Fruit fly (Drosophila melanogaster) whole organism, embryonic: ENCODE results near the gene Irbp.
A peak's percentile ranks its signal among the peaks of the same experiment; 100 is the strongest.

ENCODE experiments used
- Antp ChIP-seq: fragments of 200-800 bp; sonication (Bioruptor generic); optimal IDR thresholded peaks from 3 replicates; lab custom pipeline; 2016; ENCODE audit warnings: missing biosample characterization, missing genetic modification characterization
- CG10147 ChIP-seq: fragments of 200-800 bp; sonication (Bioruptor generic); optimal IDR thresholded peaks from 2 replicates; lab custom pipeline; 2019; ENCODE audit warnings: missing biosample characterization, mild to moderate bottlenecking, missing genetic modification characterization, moderate library complexity
- CG11085 ChIP-seq: fragments of 200-800 bp; sonication (Bioruptor generic); IDR thresholded peaks from 2 replicates; pipeline ENCODE4 v1.3.6; 2022; ENCODE audit warnings: missing biosample characterization, missing genetic modification characterization
- CG11247 ChIP-seq: fragments of 200-800 bp; sonication (Bioruptor generic); IDR thresholded peaks from 2 replicates; pipeline ENCODE4 v1.3.6; 2022; ENCODE audit warnings: missing biosample characterization, missing genetic modification characterization
- CG11504 ChIP-seq: fragments of 200-800 bp; sonication (Bioruptor generic); optimal IDR thresholded peaks from 3 replicates; lab custom pipeline; 2019; ENCODE audit warnings: missing biosample characterization, mild to moderate bottlenecking, missing genetic modification characterization, moderate library complexity
- CG12236 ChIP-seq: fragments of 200-800 bp; sonication (Bioruptor generic); optimal IDR thresholded peaks from 2 replicates; lab custom pipeline; 2016; ENCODE audit warnings: missing biosample characterization, missing genetic modification characterization
- CG12659 ChIP-seq: fragments of 200-800 bp; sonication (Bioruptor generic); optimal IDR thresholded peaks from 3 replicates; lab custom pipeline; 2017; ENCODE audit warnings: mild to moderate bottlenecking, missing biosample characterization, missing genetic modification reagents, missing genetic modification characterization
- CG12744 ChIP-seq: fragments of 200-800 bp; sonication (Bioruptor generic); optimal IDR thresholded peaks from 2 replicates; lab custom pipeline; 2016; ENCODE audit warnings: missing biosample characterization, missing genetic modification characterization
- CG13775 ChIP-seq: fragments of 200-800 bp; sonication (Bioruptor generic); optimal IDR thresholded peaks from 3 replicates; lab custom pipeline; 2017; ENCODE audit warnings: missing biosample characterization, mild to moderate bottlenecking, missing genetic modification characterization
- CG15011 ChIP-seq: fragments of 200-800 bp; sonication (Bioruptor generic); optimal IDR thresholded peaks from 3 replicates; lab custom pipeline; 2018; ENCODE audit warnings: missing biosample characterization, mild to moderate bottlenecking, missing genetic modification characterization
- CG15073 ChIP-seq: fragments of 200-800 bp; sonication (Bioruptor generic); optimal IDR thresholded peaks from 2 replicates; lab custom pipeline; 2016; ENCODE audit warnings: missing biosample characterization, missing genetic modification characterization
- CG17359 ChIP-seq: fragments of 200-800 bp; sonication (Bioruptor generic); optimal IDR thresholded peaks from 3 replicates; lab custom pipeline; 2018; ENCODE audit warnings: missing biosample characterization, mild to moderate bottlenecking, missing genetic modification characterization, moderate library complexity
- CG18011 ChIP-seq: fragments of 200-800 bp; sonication (Bioruptor generic); optimal IDR thresholded peaks from 2 replicates; lab custom pipeline; 2017; ENCODE audit warnings: missing biosample characterization, missing genetic modification characterization, mild to moderate bottlenecking, moderate library complexity, missing genotype
- CG18619 ChIP-seq: fragments of 200-800 bp; sonication (Bioruptor generic); optimal IDR thresholded peaks from 3 replicates; lab custom pipeline; 2017; ENCODE audit warnings: missing biosample characterization, mild to moderate bottlenecking, missing genetic modification characterization
- CG18764 ChIP-seq: fragments of 200-800 bp; sonication (Bioruptor generic); optimal IDR thresholded peaks from 3 replicates; lab custom pipeline; 2016; ENCODE audit warnings: missing biosample characterization, missing genetic modification characterization
- CG2678 ChIP-seq: fragments of 200-800 bp; sonication (Bioruptor generic); optimal IDR thresholded peaks from 3 replicates; lab custom pipeline; 2019; ENCODE audit warnings: missing biosample characterization, mild to moderate bottlenecking, missing genetic modification characterization, moderate library complexity
- CG30431 ChIP-seq: fragments of 200-800 bp; sonication (Bioruptor generic); optimal IDR thresholded peaks from 2 replicates; lab custom pipeline; 2017; ENCODE audit warnings: missing biosample characterization, missing genetic modification characterization
- CG4424 ChIP-seq: fragments of 200-800 bp; sonication (Bioruptor generic); optimal IDR thresholded peaks from 3 replicates; lab custom pipeline; 2016; ENCODE audit warnings: missing biosample characterization, missing genetic modification characterization
- CG6813 ChIP-seq: fragments of 200-800 bp; sonication (Bioruptor generic); optimal IDR thresholded peaks from 2 replicates; lab custom pipeline; 2017; ENCODE audit warnings: missing biosample characterization, missing genetic modification characterization, mild to moderate bottlenecking, moderate library complexity, missing genetic modification reagents
- CrebB ChIP-seq: fragments of 200-800 bp; sonication (Bioruptor generic); optimal IDR thresholded peaks from 3 replicates; lab custom pipeline; 2018; ENCODE audit warnings: missing biosample characterization, mild to moderate bottlenecking, missing genetic modification characterization
- Doc3 ChIP-seq: fragments of 200-800 bp; sonication (Bioruptor generic); IDR thresholded peaks from 3 replicates; pipeline ENCODE4 v1.3.6; 2022; ENCODE audit warnings: missing biosample characterization, missing genetic modification characterization; ENCODE audit not compliant: partially characterized antibody
- E2f2 ChIP-seq: fragments of 200-800 bp; sonication (Bioruptor generic); IDR thresholded peaks from 2 replicates; pipeline ENCODE4 v1.3.6; 2022; ENCODE audit warnings: missing biosample characterization, missing genetic modification characterization
- Ets65A ChIP-seq: fragments of 200-800 bp; sonication (Bioruptor generic); peaks from one replicate; lab custom pipeline; 2016; ENCODE audit warnings: missing biosample characterization, missing genetic modification characterization
- Fer3 ChIP-seq: fragments of 200-800 bp; sonication (Bioruptor generic); optimal IDR thresholded peaks from 2 replicates; lab custom pipeline; 2018; ENCODE audit warnings: missing biosample characterization, mild to moderate bottlenecking, missing genetic modification characterization, moderate library complexity
- H15 ChIP-seq: fragments of 200-800 bp; sonication (Bioruptor generic); IDR thresholded peaks from 3 replicates; pipeline ENCODE4 v1.3.6; 2022; ENCODE audit warnings: missing biosample characterization, missing genetic modification characterization
- Hand ChIP-seq: fragments of 200-800 bp; sonication (Bioruptor generic); optimal IDR thresholded peaks from 2 replicates; lab custom pipeline; 2017; ENCODE audit warnings: mild to moderate bottlenecking, missing biosample characterization, missing genetic modification reagents, missing genetic modification characterization
- Hr78 ChIP-seq, 2 experiments: fragments of 200-800 bp in 1 of 2; fragments of >200 bp in 1 of 2; sonication (Bioruptor generic) in 1 of 2; optimal IDR thresholded peaks; 2 replicates each; lab custom pipeline; 2017 to 2019; ENCODE audit warnings: missing biosample characterization in 2 of 2, missing genetic modification characterization in 2 of 2, mild to moderate bottlenecking in 1 of 2, moderate library complexity in 1 of 2
- Oaz ChIP-seq: fragments of 200-800 bp; sonication (Bioruptor generic); IDR thresholded peaks from 2 replicates; pipeline ENCODE4 v1.3.6; 2022; ENCODE audit warnings: missing biosample characterization, missing genetic modification characterization
- Ravus ChIP-seq: fragments of 200-800 bp; sonication (Bioruptor generic); IDR thresholded peaks from 2 replicates; pipeline ENCODE4 v1.3.6; 2022; ENCODE audit warnings: missing biosample characterization, missing genetic modification characterization
- Side ChIP-seq: fragments of 200-800 bp; sonication (Bioruptor generic); optimal IDR thresholded peaks from 2 replicates; lab custom pipeline; 2016; ENCODE audit warnings: missing biosample characterization, missing genetic modification characterization
- Trl ChIP-seq, 3 experiments: fragments of >200 bp in 2 of 3; fragments of 200-800 bp in 1 of 3; sonication (Bioruptor generic) in 1 of 3; optimal IDR thresholded peaks; 2 replicates in 1 of 3; 3 replicates in 2 of 3; lab custom pipeline; 2016 to 2017; ENCODE audit warnings: missing biosample characterization in 1 of 3, missing genetic modification characterization in 1 of 3
- ab ChIP-seq: fragments of 200-800 bp; sonication (Bioruptor generic); optimal IDR thresholded peaks from 2 replicates; lab custom pipeline; 2016; ENCODE audit warnings: missing biosample characterization, missing genetic modification characterization
- br ChIP-seq: fragments of >200 bp; optimal IDR thresholded peaks from 2 replicates; lab custom pipeline; 2017
- chn ChIP-seq: fragments of 200-800 bp; sonication (Bioruptor generic); optimal IDR thresholded peaks from 2 replicates; lab custom pipeline; 2016; ENCODE audit warnings: missing biosample characterization, missing genetic modification characterization
- crc ChIP-seq: fragments of 200-800 bp; sonication (Bioruptor generic); optimal IDR thresholded peaks from 2 replicates; lab custom pipeline; 2016; ENCODE audit warnings: missing biosample characterization, missing genetic modification characterization
- cwo ChIP-seq: fragments of 200-800 bp; sonication (Bioruptor generic); optimal IDR thresholded peaks from 3 replicates; lab custom pipeline; 2017; ENCODE audit warnings: missing biosample characterization, missing genetic modification characterization, mild to moderate bottlenecking, moderate library complexity, missing genetic modification reagents
- dati ChIP-seq: fragments of 200-800 bp; sonication (Bioruptor generic); IDR thresholded peaks from 2 replicates; pipeline ENCODE4 v1.3.6; 2022; ENCODE audit warnings: missing biosample characterization, missing genetic modification characterization
- disco-r ChIP-seq: fragments of 200-800 bp; sonication (Bioruptor generic); optimal IDR thresholded peaks from 2 replicates; lab custom pipeline; 2016; ENCODE audit warnings: missing biosample characterization, missing genetic modification characterization
- eve ChIP-seq, 2 experiments: fragments of >200 bp; optimal IDR thresholded peaks; 2 replicates each; lab custom pipeline; 2017; ENCODE audit warnings: missing biosample characterization in 2 of 2, missing genetic modification characterization in 2 of 2
- gcm ChIP-seq: fragments of 200-800 bp; sonication (Bioruptor generic); optimal IDR thresholded peaks from 2 replicates; lab custom pipeline; 2019; ENCODE audit warnings: missing biosample characterization, mild to moderate bottlenecking, missing genetic modification characterization, moderate library complexity
- gsb ChIP-seq: fragments of 200-800 bp; sonication (Bioruptor generic); IDR thresholded peaks from 2 replicates; pipeline ENCODE4 v1.3.6; 2022; ENCODE audit warnings: missing biosample characterization, missing genetic modification characterization
- jumu ChIP-seq: fragments of 200-800 bp; sonication (Bioruptor generic); optimal IDR thresholded peaks from 3 replicates; lab custom pipeline; 2016; ENCODE audit warnings: missing biosample characterization, missing genetic modification characterization
- lmd ChIP-seq: fragments of 200-800 bp; sonication (Bioruptor generic); IDR thresholded peaks from 2 replicates; pipeline ENCODE4 v1.3.6; 2022; ENCODE audit warnings: missing biosample characterization, missing genetic modification characterization
- pb ChIP-seq: fragments of 200-800 bp; sonication (Bioruptor generic); optimal IDR thresholded peaks from 3 replicates; lab custom pipeline; 2016; ENCODE audit warnings: missing biosample characterization, missing genetic modification characterization
- sim ChIP-seq: fragments of 200-800 bp; sonication (Bioruptor generic); IDR thresholded peaks from 2 replicates; pipeline ENCODE4 v1.3.6; 2022; ENCODE audit warnings: missing biosample characterization, missing genetic modification characterization
- sisA ChIP-seq: fragments of 200-800 bp; sonication (Bioruptor generic); IDR thresholded peaks from 2 replicates; pipeline ENCODE4 v1.3.6; 2022; ENCODE audit warnings: missing biosample characterization, missing genetic modification characterization
- tin ChIP-seq: fragments of 200-800 bp; sonication (Bioruptor generic); optimal IDR thresholded peaks from 3 replicates; lab custom pipeline; 2016; ENCODE audit warnings: missing biosample characterization, missing genetic modification characterization
- unpg ChIP-seq: fragments of 200-800 bp; sonication (Bioruptor generic); optimal IDR thresholded peaks from 3 replicates; lab custom pipeline; 2018; ENCODE audit warnings: missing biosample characterization, mild to moderate bottlenecking, missing genetic modification characterization, moderate library complexity
- vvl ChIP-seq: fragments of 200-800 bp; sonication (Bioruptor generic); IDR thresholded peaks from 2 replicates; pipeline ENCODE4 v1.3.6; 2022; ENCODE audit warnings: missing biosample characterization, missing genetic modification characterization

Gene Irbp

dm6 chr3R:11458022-11458850 is 48.4 kb downstream of the Irbp start (continued):
- peak; percentile 37 for TF ChIP-seq CG18011 (GFP tag; lab: Kevin White, UChicago)
- no peak for TF ChIP-seq gcm (GFP tag; lab: Kevin White, UChicago)
- peak; percentile 55 for TF ChIP-seq CG13775 (GFP tag; lab: Kevin White, UChicago)
- peak; percentile 47; the same call in 1 of the 2 replicates for TF ChIP-seq Oaz
- no peak for TF ChIP-seq CG12744 (GFP tag; lab: Kevin White, UChicago)
- TF ChIP-seq Hand (GFP tag; lab: Kevin White, UChicago) = no peak
- peak; percentile 79 for TF ChIP-seq CG2678 (tag; lab: Kevin White, UChicago)
- peak; percentile 55 for TF ChIP-seq CG30431 (GFP tag; lab: Kevin White, UChicago)
- TF ChIP-seq Ravus (GFP tag; lab: Robert Waterston, UW) = peak; percentile 41
- peak; percentile 28 for TF ChIP-seq ab
- TF ChIP-seq Antp (GFP tag; lab: Kevin White, UChicago) = peak; percentile 72
- TF ChIP-seq disco-r (GFP tag; lab: Kevin White, UChicago) = peak; percentile 0
- peak; percentile 66 for TF ChIP-seq jumu (GFP tag; lab: Kevin White, UChicago)
- TF ChIP-seq Ets65A (GFP tag; lab: Kevin White, UChicago) = peak; percentile 88
- peak; percentile 17 for TF ChIP-seq CG12236 (GFP tag; lab: Kevin White, UChicago)
- peak; percentile 41 for TF ChIP-seq chn (GFP tag; lab: Kevin White, UChicago)
- peak; percentile 57 for TF ChIP-seq CG4424 (GFP tag; lab: Kevin White, UChicago)
- peak; percentile 64 for TF ChIP-seq sisA (GFP tag; lab: Robert Waterston, UW)
- TF ChIP-seq gsb (GFP tag; lab: Robert Waterston, UW) = peak; percentile 83
- no peak for TF ChIP-seq Doc3 (GFP tag; lab: Robert Waterston, UW)
- TF ChIP-seq CG17359 (tag; lab: Kevin White, UChicago) = peak; percentile 63
- TF ChIP-seq CG11085 (GFP tag; lab: Robert Waterston, UW) = peak; percentile 71
- TF ChIP-seq Trl (optimal IDR thresholded peaks at IDR 0.05; lab: Kevin White, UChicago) = peak; percentile 12 to 59
- peak; percentile 40 for TF ChIP-seq Trl (GFP tag; optimal IDR thresholded peaks at IDR 0.05; lab: Kevin White, UChicago)
- TF ChIP-seq br = no peak
- peak; percentile 81 for TF ChIP-seq CG11247
- peak; percentile 8 for TF ChIP-seq CG10147 (GFP tag; lab: Kevin White, UChicago)
- TF ChIP-seq CG6813 (GFP tag; lab: Kevin White, UChicago) = peak; percentile 63
- peak in 1 of 2 experiments; percentile 60 for TF ChIP-seq Hr78 (GFP tag; optimal IDR thresholded peaks at IDR 0.05; lab: Kevin White, UChicago)
- TF ChIP-seq eve (GFP tag; optimal IDR thresholded peaks at IDR 0.05; lab: Kevin White, UChicago) = peak in 1 of 2 experiments; percentile 65
- TF ChIP-seq CG18764 (GFP tag; lab: Kevin White, UChicago) = peak; percentile 44
- TF ChIP-seq dati (GFP tag; lab: Robert Waterston, UW) = 0 out of 2 replicates have a peak, but pooled peaks have one; percentile 10
- TF ChIP-seq crc = peak; percentile 27
- TF ChIP-seq CG18619 (GFP tag; lab: Kevin White, UChicago) = peak; percentile 59
- peak; percentile 54 for TF ChIP-seq CG12659 (GFP tag; lab: Kevin White, UChicago)
- peak; percentile 73 for TF ChIP-seq CG11504 (tag; lab: Kevin White, UChicago)
- peak; percentile 48; the same call in 1 of the 2 replicates for TF ChIP-seq E2f2 (GFP tag; lab: Robert Waterston, UW)
- peak; percentile 44 for TF ChIP-seq pb
- TF ChIP-seq vvl (GFP tag; lab: Robert Waterston, UW) = peak; percentile 77; the same call in 1 of the 2 replicates
- peak; percentile 40 for TF ChIP-seq CG15011 (GFP tag; lab: Kevin White, UChicago)
- peak; percentile 80 for TF ChIP-seq Fer3
- no peak for TF ChIP-seq sim (GFP tag; lab: Robert Waterston, UW)
- peak; percentile 85 for TF ChIP-seq cwo (GFP tag; lab: Kevin White, UChicago)
- TF ChIP-seq CG15073 (GFP tag; lab: Kevin White, UChicago) = no peak
- peak; percentile 79 for TF ChIP-seq lmd (GFP tag; lab: Robert Waterston, UW)
- peak; percentile 35 for TF ChIP-seq Side (GFP tag; lab: Kevin White, UChicago)
- no peak for TF ChIP-seq CrebB (tag; lab: Kevin White, UChicago)
- peak; percentile 38 for TF ChIP-seq tin (GFP tag; lab: Kevin White, UChicago)
- TF ChIP-seq H15 (GFP tag; lab: Robert Waterston, UW) = peak; percentile 80
- peak; percentile 63 for TF ChIP-seq unpg (GFP tag; lab: Kevin White, UChicago)
